Worm (Caenorhabditis elegans): ENCODE results near the gene D1014.5.

Gene D1014.5

DNA sequence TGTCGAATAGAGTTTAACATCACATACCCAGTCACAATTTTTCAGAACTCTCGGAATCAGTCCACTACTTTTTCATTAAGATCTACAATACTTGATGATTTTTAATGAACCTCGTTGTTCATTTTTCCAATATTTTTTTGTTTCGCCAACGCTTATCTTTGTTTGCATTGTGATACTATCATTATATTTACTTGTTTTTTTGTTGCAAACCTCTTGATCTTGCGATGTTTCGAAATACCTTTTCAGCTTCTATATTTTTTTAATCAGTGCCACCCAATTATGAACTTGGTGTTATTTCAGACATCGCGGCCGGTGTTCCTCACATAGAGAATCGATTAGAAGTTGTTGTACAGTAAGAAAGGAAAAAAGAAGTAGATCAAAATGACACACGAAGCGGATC, 14.8 kb upstream of the D1014.5 start, which contains the start of gene myo-5:
TSS of gene myo-5 (plus strand) at position 301 of the 400 bp plus-strand sequence.
- TF ChIP-seq mdl-1 (tag; optimal IDR thresholded peaks at IDR 0.05) (no peak), ztf-11 (tag; optimal IDR thresholded peaks at IDR 0.05) (no peak)

DNA sequence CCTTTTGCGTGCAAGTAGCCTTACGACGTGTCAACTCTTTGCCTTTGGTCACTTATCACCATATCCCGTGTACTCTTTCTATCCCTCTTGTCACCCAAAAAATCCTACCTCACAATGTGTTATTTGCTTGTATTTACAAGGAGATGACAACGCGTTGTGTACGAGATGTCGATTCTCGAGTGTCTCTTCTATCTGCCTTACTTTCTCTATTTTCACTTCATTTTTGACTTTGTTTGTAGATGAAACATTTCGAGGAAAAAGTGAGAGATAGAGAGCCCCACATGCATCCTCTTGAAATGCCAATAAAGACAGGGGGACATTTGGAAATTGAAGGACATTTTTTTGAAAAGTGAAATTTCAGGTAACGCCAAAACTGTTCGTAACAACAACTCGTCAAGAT, 12.7 kb upstream of the D1014.5 start:
- TF ChIP-seq nhr-23 (tag; optimal IDR thresholded peaks at IDR 0.05) (no peak), nhr-12 (tag; optimal IDR thresholded peaks at IDR 0.05) (no peak), crh-2 (tag; optimal IDR thresholded peaks at IDR 0.05) (no peak), F13H6.1 (tag; optimal IDR thresholded peaks at IDR 0.05) (peak; percentile 11)

DNA sequence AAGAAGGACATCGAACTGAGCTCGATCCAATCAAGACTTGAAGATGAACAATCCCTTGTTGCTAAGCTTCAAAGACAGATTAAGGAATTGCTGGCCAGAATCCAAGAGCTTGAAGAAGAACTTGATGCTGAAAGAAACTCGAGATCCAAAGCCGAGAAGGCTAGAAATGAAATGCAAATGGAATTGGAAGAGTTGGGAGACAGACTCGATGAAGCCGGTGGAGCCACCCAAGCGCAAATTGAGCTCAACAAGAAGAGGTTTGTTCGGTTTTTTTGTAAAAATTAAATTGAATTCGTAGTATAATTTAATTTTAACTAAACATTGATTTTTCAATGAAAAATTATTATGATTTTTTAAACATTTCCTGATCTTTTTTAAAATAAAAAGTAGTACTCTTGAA, 8.9 kb upstream of the D1014.5 start:
- TF ChIP-seq sem-4 (tag; optimal IDR thresholded peaks at IDR 0.05): no peak
- no peak for TF ChIP-seq unc-39 (tag; optimal IDR thresholded peaks at IDR 0.05)
- TF ChIP-seq Y55F3AM.14 (GFP tag; optimal IDR thresholded peaks at IDR 0.05): no peak
- TF ChIP-seq alr-1 (tag; optimal IDR thresholded peaks at IDR 0.05): no peak
- no peak for TF ChIP-seq dmd-4 (tag; optimal IDR thresholded peaks at IDR 0.05)
- no peak for TF ChIP-seq ztf-11 (tag; optimal IDR thresholded peaks at IDR 0.05)

DNA sequence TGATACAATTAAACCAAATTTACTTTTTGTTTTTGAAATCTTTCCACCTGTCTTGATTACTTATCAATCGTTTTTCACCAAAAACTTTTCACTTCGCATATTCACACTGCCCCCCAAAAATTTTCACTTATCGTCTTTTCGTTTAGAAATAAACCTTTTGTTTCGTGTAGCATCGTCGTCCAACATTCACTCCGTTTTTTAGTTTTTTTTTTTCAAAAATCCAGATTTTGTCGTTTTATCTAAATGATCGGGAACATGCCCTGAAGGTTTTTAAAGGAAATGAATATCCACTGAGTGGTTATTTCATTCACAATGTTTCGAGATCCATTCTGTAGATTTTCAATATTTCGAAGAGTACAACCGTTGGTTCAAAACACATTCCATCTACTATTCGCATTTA, 5.5 kb upstream of the D1014.5 start, which contains the start of gene D1014.7:
TSS of gene D1014.7 (plus strand) at position 301 of the 400 bp plus-strand sequence.
- TF ChIP-seq dmd-4 (tag; optimal IDR thresholded peaks at IDR 0.05): no peak

- no peak for TF ChIP-seq nhr-23 (tag; optimal IDR thresholded peaks at IDR 0.05)
Measured at ce11 chrV:8120868-8121267, 2.6 kb upstream of the D1014.5 start, which contains the start of gene D1014.6. D1014.6 (plus strand) TSS chrV:8121168.

- TF ChIP-seq lin-13 (GFP tag; optimal IDR thresholded peaks at IDR 0.05) (no peak), sma-3 (GFP tag; optimal IDR thresholded peaks at IDR 0.05) (no peak), lsy-2 (tag; optimal IDR thresholded peaks at IDR 0.05) (no peak), nhr-23 (tag; optimal IDR thresholded peaks at IDR 0.05) (no peak), nhr-21 (tag; optimal IDR thresholded peaks at IDR 0.05) (no peak), skn-1 (tag; optimal IDR thresholded peaks at IDR 0.05) (no peak), lin-39 (tag; optimal IDR thresholded peaks at IDR 0.05) (no peak), nhr-129 (tag; optimal IDR thresholded peaks at IDR 0.05) (no peak), mbf-1 (tag; optimal IDR thresholded peaks at IDR 0.05) (no peak), elt-1 (tag; optimal IDR thresholded peaks at IDR 0.05) (no peak)
Measured at ce11 chrV:8129252-8129651, 5.8 kb downstream of the D1014.5 start, which contains the start of gene spr-1. spr-1 (minus strand) TSS chrV:8129352.

- TF ChIP-seq ztf-11 (tag; optimal IDR thresholded peaks at IDR 0.05): no peak
- TF ChIP-seq elt-1 (tag; optimal IDR thresholded peaks at IDR 0.05): no peak
- TF ChIP-seq sem-4 (tag; optimal IDR thresholded peaks at IDR 0.05): no peak
- TF ChIP-seq lin-11 (tag; optimal IDR thresholded peaks at IDR 0.05): no peak
- no peak for TF ChIP-seq nhr-10 (tag; optimal IDR thresholded peaks at IDR 0.05)
Measured at ce11 chrV:8129719-8130118, 6.2 kb downstream of the D1014.5 start.

ce11 chrV:8130149-8130661, 6.7 kb downstream of the D1014.5 start, which contains the start of gene snap-1:
snap-1 (plus strand) TSS chrV:8130611.
- TF ChIP-seq lsy-2 (tag; optimal IDR thresholded peaks at IDR 0.05) (peak in 1 of 2 experiments; percentile 64), nhr-12 (tag; optimal IDR thresholded peaks at IDR 0.05) (no peak), snpc-4 (tag; optimal IDR thresholded peaks at IDR 0.05) (peak; percentile 47), ceh-82 (tag; optimal IDR thresholded peaks at IDR 0.05) (no peak), unc-39 (tag; optimal IDR thresholded peaks at IDR 0.05) (no peak), F13H6.1 (tag; optimal IDR thresholded peaks at IDR 0.05) (peak; percentile 49), unc-55 (GFP tag; optimal IDR thresholded peaks at IDR 0.05) (peak; percentile 62), sma-9 (GFP tag; optimal IDR thresholded peaks at IDR 0.05) (peak; percentile 70), sma-9 (tag; optimal IDR thresholded peaks at IDR 0.05) (no peak), nhr-129 (tag; optimal IDR thresholded peaks at IDR 0.05) (peak; percentile 70), gmeb-1 (tag; optimal IDR thresholded peaks at IDR 0.05) (no peak), ztf-11 (tag; optimal IDR thresholded peaks at IDR 0.05) (no peak), nhr-25 (tag; optimal IDR thresholded peaks at IDR 0.05) (peak; percentile 2), fos-1 (tag; optimal IDR thresholded peaks at IDR 0.05) (peak; percentile 48), zag-1 (tag; optimal IDR thresholded peaks at IDR 0.05) (peak; percentile 76), ama-1 (optimal IDR thresholded peaks at IDR 0.05) (peak; percentile 26), nhr-77 (tag; optimal IDR thresholded peaks at IDR 0.05) (no peak), egl-27 (tag; optimal IDR thresholded peaks at IDR 0.05) (peak; percentile 14), mdl-1 (tag; optimal IDR thresholded peaks at IDR 0.05) (peak in 1 of 2 experiments; percentile 61), ztf-4 (tag; optimal IDR thresholded peaks at IDR 0.05) (peak; percentile 26), sem-4 (tag; optimal IDR thresholded peaks at IDR 0.05) (no peak), lin-13 (GFP tag; optimal IDR thresholded peaks at IDR 0.05) (no peak), C34F6.9 (tag; optimal IDR thresholded peaks at IDR 0.05) (peak; percentile 92), unc-62 (GFP tag; optimal IDR thresholded peaks at IDR 0.05) (no peak), mab-5 (tag; optimal IDR thresholded peaks at IDR 0.05) (peak; percentile 55), nhr-21 (tag; optimal IDR thresholded peaks at IDR 0.05) (peak; percentile 16), nhr-6 (tag; optimal IDR thresholded peaks at IDR 0.05) (no peak)
